Fruit fly (Drosophila melanogaster) S2 (cell line): ENCODE measurements around the gene tub.

ENCODE experiments used
- CG8478 ChIP-seq: fragments of >200 bp; optimal IDR thresholded peaks from 2 replicates; lab custom pipeline; 2018
- CTCF ChIP-seq, 2 experiments: fragments of >200 bp; optimal IDR thresholded peaks; 2 replicates each; lab custom pipeline; 2018

- no peak for TF ChIP-seq CG8478 (lab: Kevin White, UChicago)
- no peak for TF ChIP-seq CTCF (optimal IDR thresholded peaks at IDR 0.05; lab: Kevin White, UChicago)
Observed at dm6 chr3R:4346636-4347035, 40.9 kb upstream of the tub start, which contains the start of gene hkb.
